Fruit fly (Drosophila melanogaster) whole organism, prepupa: Measurements from ENCODE around the gene Prx5.
A peak's percentile ranks its signal among the peaks of the same experiment; 100 is the strongest.

Experiments
- CG10631 ChIP-seq: fragments of 200-800 bp; sonication (Bioruptor generic); optimal IDR thresholded peaks from 2 replicates; lab custom pipeline; 2016; ENCODE audit warnings: missing biosample characterization, missing genetic modification characterization
- CG10669 ChIP-seq: fragments of 200-800 bp; sonication (Bioruptor generic); optimal IDR thresholded peaks from 3 replicates; lab custom pipeline; 2018; ENCODE audit warnings: missing biosample characterization, mild to moderate bottlenecking, missing genetic modification characterization, moderate library complexity
- CG11294 ChIP-seq: fragments of 200-800 bp; sonication (Bioruptor generic); IDR thresholded peaks from 2 replicates; pipeline ENCODE4 v1.3.6; 2022; ENCODE audit warnings: missing biosample characterization, missing genetic modification characterization
- CG11762 ChIP-seq: fragments of 200-800 bp; sonication (Bioruptor generic); optimal IDR thresholded peaks from 3 replicates; lab custom pipeline; 2016; ENCODE audit warnings: missing biosample characterization, missing genetic modification characterization; ENCODE audit not compliant: insufficient read depth
- CG11902 ChIP-seq: fragments of 200-800 bp; sonication (Bioruptor generic); optimal IDR thresholded peaks from 3 replicates; lab custom pipeline; 2016; ENCODE audit warnings: missing biosample characterization, missing genetic modification characterization
- CG15336 ChIP-seq: fragments of 200-800 bp; sonication (Bioruptor generic); IDR thresholded peaks from 2 replicates; pipeline ENCODE4 v1.3.6; 2022; ENCODE audit warnings: missing biosample characterization, missing genetic modification characterization
- CG1621 ChIP-seq: fragments of 200-800 bp; sonication (Bioruptor generic); optimal IDR thresholded peaks from 3 replicates; lab custom pipeline; 2018; ENCODE audit warnings: missing biosample characterization, mild to moderate bottlenecking, missing genetic modification characterization
- CG16779 ChIP-seq: fragments of 200-800 bp; sonication (Bioruptor generic); optimal IDR thresholded peaks from 3 replicates; lab custom pipeline; 2017; ENCODE audit warnings: missing biosample characterization, mild to moderate bottlenecking, missing genetic modification characterization
- CG32006 ChIP-seq: fragments of 200-800 bp; sonication (Bioruptor generic); optimal IDR thresholded peaks from 3 replicates; lab custom pipeline; 2017; ENCODE audit warnings: missing biosample characterization, mild to moderate bottlenecking, missing genetic modification characterization
- CG3919 ChIP-seq: fragments of 200-800 bp; sonication (Bioruptor generic); optimal IDR thresholded peaks from 3 replicates; lab custom pipeline; 2016; ENCODE audit warnings: missing biosample characterization, missing genetic modification characterization
- CG4318 ChIP-seq: fragments of 200-800 bp; sonication (Bioruptor generic); optimal IDR thresholded peaks from 3 replicates; lab custom pipeline; 2017; ENCODE audit warnings: missing biosample characterization, mild to moderate bottlenecking, missing genetic modification characterization
- CG6163 ChIP-seq: fragments of 200-800 bp; sonication (Bioruptor generic); IDR thresholded peaks from 3 replicates; pipeline ENCODE4 v1.3.6; 2022; ENCODE audit warnings: missing biosample characterization, missing genetic modification characterization
- CG6276 ChIP-seq: fragments of 200-800 bp; sonication (Bioruptor generic); optimal IDR thresholded peaks from 2 replicates; lab custom pipeline; 2017; ENCODE audit warnings: missing biosample characterization, mild to moderate bottlenecking, missing genetic modification characterization
- CG6792 ChIP-seq: fragments of 200-800 bp; sonication (Bioruptor generic); optimal IDR thresholded peaks from 3 replicates; lab custom pipeline; 2016; ENCODE audit warnings: missing biosample characterization, missing genetic modification characterization
- CG6808 ChIP-seq: fragments of 200-800 bp; sonication (Bioruptor generic); optimal IDR thresholded peaks from 3 replicates; lab custom pipeline; 2017; ENCODE audit warnings: missing biosample characterization, missing genetic modification characterization, mild to moderate bottlenecking, moderate library complexity, missing genetic modification reagents
- CG6854 ChIP-seq: fragments of 200-800 bp; sonication (Bioruptor generic); optimal IDR thresholded peaks from 2 replicates; lab custom pipeline; 2017; ENCODE audit warnings: missing biosample characterization, mild to moderate bottlenecking, missing genetic modification characterization
- CG8119 ChIP-seq: fragments of 200-800 bp; sonication (Bioruptor generic); IDR thresholded peaks from 3 replicates; pipeline ENCODE4 v1.3.6; 2022; ENCODE audit warnings: missing biosample characterization, missing genetic modification characterization
- CG8632 ChIP-seq: fragments of 200-800 bp; sonication (Bioruptor generic); optimal IDR thresholded peaks from 3 replicates; lab custom pipeline; 2016; ENCODE audit warnings: missing biosample characterization, missing genetic modification characterization
- Eip78C ChIP-seq: fragments of 200-800 bp; sonication (Bioruptor generic); peaks from one replicate; lab custom pipeline; 2016; ENCODE audit warnings: missing biosample characterization, missing genetic modification characterization
- Eip93F ChIP-seq: fragments of 200-800 bp; sonication (Bioruptor generic); optimal IDR thresholded peaks from 2 replicates; lab custom pipeline; 2016; ENCODE audit warnings: missing biosample characterization, mild to moderate bottlenecking, missing genetic modification characterization
- Ets21C ChIP-seq: fragments of 200-800 bp; sonication (Bioruptor generic); optimal IDR thresholded peaks from 3 replicates; lab custom pipeline; 2016; ENCODE audit warnings: missing biosample characterization, missing genetic modification characterization
- Ets96B ChIP-seq: fragments of 200-800 bp; optimal IDR thresholded peaks from 2 replicates; lab custom pipeline; 2019; ENCODE audit warnings: missing biosample characterization, mild to moderate bottlenecking, missing genetic modification characterization, moderate library complexity
- Gug ChIP-seq: fragments of 200-800 bp; sonication (Bioruptor generic); IDR thresholded peaks from 2 replicates; pipeline ENCODE4 v1.3.6; 2022; ENCODE audit warnings: missing biosample characterization, missing genetic modification characterization
- Hr38 ChIP-seq: sonication (Bioruptor generic); optimal IDR thresholded peaks from 2 replicates; lab custom pipeline; 2016; ENCODE audit warnings: missing biosample characterization, missing genetic modification characterization
- Hr4 ChIP-seq: fragments of 200-800 bp; sonication (Bioruptor generic); optimal IDR thresholded peaks from 3 replicates; lab custom pipeline; 2016; ENCODE audit warnings: missing biosample characterization, missing genetic modification characterization
- Lpt ChIP-seq: fragments of 200-800 bp; sonication (Bioruptor generic); optimal IDR thresholded peaks from 3 replicates; lab custom pipeline; 2016; ENCODE audit warnings: missing biosample characterization, missing genetic modification characterization
- Met ChIP-seq: fragments of 200-800 bp; sonication (Bioruptor generic); optimal IDR thresholded peaks from 3 replicates; lab custom pipeline; 2016; ENCODE audit warnings: missing biosample characterization, missing genetic modification characterization
- OdsH ChIP-seq: fragments of 200-800 bp; sonication (Bioruptor generic); optimal IDR thresholded peaks from 3 replicates; lab custom pipeline; 2016; ENCODE audit warnings: missing biosample characterization, missing genetic modification characterization
- Smox ChIP-seq: fragments of 200-800 bp; sonication (Bioruptor generic); optimal IDR thresholded peaks from 3 replicates; lab custom pipeline; 2016; ENCODE audit warnings: missing biosample characterization, missing genetic modification characterization
- Sox14 ChIP-seq: fragments of 200-800 bp; sonication (Bioruptor generic); optimal IDR thresholded peaks from 3 replicates; lab custom pipeline; 2016; ENCODE audit warnings: missing biosample characterization, missing genetic modification characterization
- Sox15 ChIP-seq: fragments of 200-800 bp; sonication (Bioruptor generic); optimal IDR thresholded peaks from 3 replicates; lab custom pipeline; 2016; ENCODE audit warnings: missing biosample characterization, missing genetic modification characterization
- achi ChIP-seq: fragments of 200-800 bp; sonication (Bioruptor generic); optimal IDR thresholded peaks from 3 replicates; lab custom pipeline; 2016; ENCODE audit warnings: missing biosample characterization, missing genetic modification characterization
- acj6 ChIP-seq: fragments of 200-800 bp; sonication (Bioruptor generic); optimal IDR thresholded peaks from 3 replicates; lab custom pipeline; 2016; ENCODE audit warnings: missing biosample characterization, missing genetic modification characterization
- cyc ChIP-seq: fragments of 200-800 bp; sonication (Bioruptor generic); optimal IDR thresholded peaks from 3 replicates; lab custom pipeline; 2016; ENCODE audit warnings: missing biosample characterization, missing genetic modification characterization
- dac ChIP-seq: fragments of 200-800 bp; sonication (Bioruptor generic); optimal IDR thresholded peaks from 2 replicates; lab custom pipeline; 2017; ENCODE audit warnings: missing biosample characterization, mild to moderate bottlenecking, missing genetic modification characterization
- dsx ChIP-seq: fragments of 200-800 bp; optimal IDR thresholded peaks from 3 replicates; lab custom pipeline; 2019; ENCODE audit warnings: missing biosample characterization, mild to moderate bottlenecking, missing genetic modification characterization, moderate library complexity; ENCODE audit not compliant: poor library complexity, severe bottlenecking
- eg ChIP-seq: fragments of 200-800 bp; sonication (Bioruptor generic); IDR thresholded peaks from 3 replicates; pipeline ENCODE4 v1.3.6; 2022; ENCODE audit warnings: missing biosample characterization, missing genetic modification characterization
- esn ChIP-seq: fragments of 200-800 bp; sonication (Bioruptor generic); optimal IDR thresholded peaks from 2 replicates; lab custom pipeline; 2016; ENCODE audit warnings: missing biosample characterization, mild to moderate bottlenecking, missing genetic modification characterization, moderate library complexity
- fd59A ChIP-seq: fragments of 200-800 bp; sonication (Bioruptor generic); optimal IDR thresholded peaks from 2 replicates; lab custom pipeline; 2017; ENCODE audit warnings: missing biosample characterization, mild to moderate bottlenecking, missing genetic modification characterization, missing genetic modification reagents
- fkh ChIP-seq: fragments of 200-800 bp; sonication (Bioruptor generic); optimal IDR thresholded peaks from 3 replicates; lab custom pipeline; 2017; ENCODE audit warnings: missing biosample characterization, mild to moderate bottlenecking, missing genetic modification characterization, moderate library complexity
- net ChIP-seq: fragments of 200-800 bp; sonication (Bioruptor generic); optimal IDR thresholded peaks from 3 replicates; lab custom pipeline; 2016; ENCODE audit warnings: missing biosample characterization, missing genetic modification characterization
- pdm3 ChIP-seq: fragments of 200-800 bp; sonication (Bioruptor generic); optimal IDR thresholded peaks from 3 replicates; lab custom pipeline; 2016; ENCODE audit warnings: missing biosample characterization, missing genetic modification characterization
- salr ChIP-seq, 2 experiments: fragments of 200-800 bp; sonication (Bioruptor generic); optimal IDR thresholded peaks; 3 replicates each; lab custom pipeline; 2016 to 2018; ENCODE audit warnings: missing biosample characterization in 2 of 2, missing genetic modification characterization in 2 of 2, mild to moderate bottlenecking in 1 of 2
- svp ChIP-seq: fragments of 200-800 bp; sonication (Bioruptor generic); peaks from one replicate; lab custom pipeline; 2016; ENCODE audit warnings: missing biosample characterization, missing genetic modification characterization
- topi ChIP-seq: fragments of 200-800 bp; sonication (Bioruptor generic); optimal IDR thresholded peaks from 3 replicates; lab custom pipeline; 2016; ENCODE audit warnings: missing biosample characterization, missing genetic modification characterization
- vri ChIP-seq: fragments of 200-800 bp; sonication (Bioruptor generic); optimal IDR thresholded peaks from 3 replicates; lab custom pipeline; 2016; ENCODE audit warnings: missing biosample characterization, mild to moderate bottlenecking, missing genetic modification characterization

Gene Prx5

DNA sequence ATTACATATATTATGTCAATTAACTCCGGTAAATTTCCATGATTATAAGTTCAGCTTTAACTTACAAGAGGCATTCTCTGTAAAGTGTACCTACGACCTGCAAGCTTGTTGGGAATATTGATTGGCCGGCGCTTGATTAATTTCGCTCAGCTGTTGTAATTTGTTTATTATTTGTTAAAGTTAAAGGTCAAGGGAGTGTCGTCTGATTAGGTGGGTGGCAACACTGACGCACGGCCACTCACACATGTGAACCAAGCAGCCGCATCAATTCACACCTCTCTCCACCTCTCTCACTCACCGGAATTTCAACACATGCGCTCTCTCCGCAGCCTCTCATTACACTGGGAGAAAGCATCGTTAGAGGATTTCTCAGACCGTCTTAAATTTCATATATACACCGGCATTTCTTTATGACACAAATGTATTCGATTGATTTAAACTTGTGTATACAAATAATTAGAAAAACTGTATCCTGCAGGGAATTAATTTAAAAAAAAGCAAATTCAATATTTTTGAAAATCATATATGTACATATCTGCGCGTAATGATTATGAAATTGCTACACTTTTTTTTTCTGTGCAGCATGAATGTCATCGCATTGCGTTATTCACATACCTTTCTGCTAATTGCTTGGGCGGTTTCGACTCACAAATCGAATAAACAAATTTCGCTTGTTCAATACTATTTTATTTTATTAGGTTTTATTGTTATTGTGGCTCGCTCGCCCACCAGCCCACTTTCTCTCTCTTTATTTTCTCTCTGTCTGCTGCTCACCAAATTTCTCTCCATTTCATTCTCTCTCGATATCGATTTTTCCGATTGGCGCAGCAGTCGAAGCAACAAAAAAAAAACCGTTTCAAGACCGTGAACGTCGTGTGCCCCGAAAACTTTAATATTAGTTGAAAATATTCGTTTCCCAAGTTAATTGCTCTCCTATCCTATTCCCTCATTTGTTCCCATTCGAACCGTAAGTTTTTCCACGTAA, 5.2 kb upstream of the Prx5 start (continued):
- TF ChIP-seq CG16779 (tag; lab: Kevin White, UChicago) (peak; percentile 71), achi (no peak), Eip78C (peak; percentile 96), CG1621 (tag; lab: Kevin White, UChicago) (no peak), CG6276 (GFP tag; lab: Kevin White, UChicago) (peak; percentile 90), Hr4 (peak; percentile 92), Gug (GFP tag; lab: Robert Waterston, UW) (peak; percentile 66), CG6792 (peak; percentile 66), Ets96B (tag; lab: Kevin White, UChicago) (peak; percentile 67), net (GFP tag; lab: Kevin White, UChicago) (peak; percentile 81), Smox (no peak), topi (peak; percentile 83), CG32006 (GFP tag; lab: Kevin White, UChicago) (peak; percentile 95), esn (GFP tag; lab: Kevin White, UChicago) (peak; percentile 85), dac (peak; percentile 67), CG11902 (peak; percentile 50), fd59A (GFP tag; lab: Kevin White, UChicago) (peak; percentile 59), Lpt (GFP tag; lab: Kevin White, UChicago) (peak; percentile 77), svp (GFP tag; lab: Kevin White, UChicago) (peak; percentile 91), OdsH (GFP tag; lab: Kevin White, UChicago) (peak; percentile 84)

dm6 chr3R:18169982-18170531, 3.0 kb upstream of the Prx5 start:
- TF ChIP-seq CG8632, result no peak
- TF ChIP-seq Ets21C, result no peak
- TF ChIP-seq fd59A (GFP tag; lab: Kevin White, UChicago), result no peak
- TF ChIP-seq Eip93F (GFP tag; lab: Kevin White, UChicago), result no peak
- no peak for TF ChIP-seq Lpt (GFP tag; lab: Kevin White, UChicago)
- no peak for TF ChIP-seq CG6792
- TF ChIP-seq CG32006 (GFP tag; lab: Kevin White, UChicago), result no peak
- peak; percentile 8 for TF ChIP-seq fkh (GFP tag; lab: Kevin White, UChicago)
- TF ChIP-seq CG11902, result no peak
- peak; percentile 20; the same call in 1 of the 3 replicates for TF ChIP-seq eg (GFP tag; lab: Robert Waterston, UW)
- TF ChIP-seq CG4318, result no peak
- TF ChIP-seq dac, result no peak
- no peak for TF ChIP-seq Sox15 (GFP tag; lab: Kevin White, UChicago)
- TF ChIP-seq CG11762 (GFP tag; lab: Kevin White, UChicago), result no peak
- TF ChIP-seq dsx (GFP tag; lab: Kevin White, UChicago), result no peak
- TF ChIP-seq Hr4, result no peak
- TF ChIP-seq CG6808 (GFP tag; lab: Kevin White, UChicago), result no peak
- no peak for TF ChIP-seq salr (GFP tag; optimal IDR thresholded peaks at IDR 0.05; lab: Kevin White, UChicago)
- TF ChIP-seq CG3919 (GFP tag; lab: Kevin White, UChicago), result no peak
- peak; percentile 10 for TF ChIP-seq Eip78C
- no peak for TF ChIP-seq CG6163
- no peak for TF ChIP-seq Smox
- TF ChIP-seq Sox14, result no peak
- peak; percentile 21; the same call in 1 of the 3 replicates for TF ChIP-seq CG8119
- no peak for TF ChIP-seq Met (GFP tag; lab: Kevin White, UChicago)
- no peak for TF ChIP-seq topi
- TF ChIP-seq CG6276 (GFP tag; lab: Kevin White, UChicago), result no peak
- no peak for TF ChIP-seq Hr38 (GFP tag; lab: Kevin White, UChicago)
- TF ChIP-seq CG10631 (GFP tag; lab: Kevin White, UChicago), result no peak
- TF ChIP-seq CG11294, result no peak
- no peak for TF ChIP-seq acj6
- peak; percentile 51 for TF ChIP-seq vri
- TF ChIP-seq CG10669 (GFP tag; lab: Kevin White, UChicago), result no peak
- TF ChIP-seq CG15336 (GFP tag; lab: Robert Waterston, UW), result peak; percentile 28; the same call in 1 of the 2 replicates
- no peak for TF ChIP-seq CG1621 (tag; lab: Kevin White, UChicago)
- no peak for TF ChIP-seq cyc (GFP tag; lab: Kevin White, UChicago)
- no peak for TF ChIP-seq pdm3 (GFP tag; lab: Kevin White, UChicago)
- no peak for TF ChIP-seq CG6854 (GFP tag; lab: Kevin White, UChicago)
